Worm (Caenorhabditis elegans) whole organism, midembryonic: ENCODE data around the gene hrpa-2.

Source experiments
- T22C8.4 ChIP-seq: fragments of 200-800 bp; sonication (Bioruptor generic); IDR thresholded peaks from 2 replicates; pipeline ENCODE4 v1.3.6; 2022; ENCODE audit warnings: missing genetic modification characterization, missing compliant biosample characterization
- cog-1 ChIP-seq: sonication (generic microtip); optimal IDR thresholded peaks from 2 replicates; lab custom pipeline; 2016; ENCODE audit warnings: missing genetic modification characterization, missing compliant biosample characterization
- med-1 ChIP-seq: sonication (generic microtip); optimal IDR thresholded peaks from 2 replicates; lab custom pipeline; 2017; ENCODE audit warnings: missing genetic modification characterization, mild to moderate bottlenecking, missing compliant biosample characterization, antibody characterized with exemption, missing genetic modification reagents; ENCODE audit not compliant: insufficient read depth
- ztf-23 ChIP-seq: fragments of 200-800 bp; sonication (Bioruptor generic); IDR thresholded peaks from 2 replicates; pipeline ENCODE4 v1.3.6; 2022; ENCODE audit warnings: missing genetic modification reagents, missing genetic modification characterization, missing compliant biosample characterization
- ztf-29 ChIP-seq: fragments of 200-800 bp; sonication (Bioruptor generic); IDR thresholded peaks from 2 replicates; pipeline ENCODE4 v1.3.6; 2022; ENCODE audit warnings: missing genetic modification reagents, missing genetic modification characterization, missing compliant biosample characterization

DNA sequence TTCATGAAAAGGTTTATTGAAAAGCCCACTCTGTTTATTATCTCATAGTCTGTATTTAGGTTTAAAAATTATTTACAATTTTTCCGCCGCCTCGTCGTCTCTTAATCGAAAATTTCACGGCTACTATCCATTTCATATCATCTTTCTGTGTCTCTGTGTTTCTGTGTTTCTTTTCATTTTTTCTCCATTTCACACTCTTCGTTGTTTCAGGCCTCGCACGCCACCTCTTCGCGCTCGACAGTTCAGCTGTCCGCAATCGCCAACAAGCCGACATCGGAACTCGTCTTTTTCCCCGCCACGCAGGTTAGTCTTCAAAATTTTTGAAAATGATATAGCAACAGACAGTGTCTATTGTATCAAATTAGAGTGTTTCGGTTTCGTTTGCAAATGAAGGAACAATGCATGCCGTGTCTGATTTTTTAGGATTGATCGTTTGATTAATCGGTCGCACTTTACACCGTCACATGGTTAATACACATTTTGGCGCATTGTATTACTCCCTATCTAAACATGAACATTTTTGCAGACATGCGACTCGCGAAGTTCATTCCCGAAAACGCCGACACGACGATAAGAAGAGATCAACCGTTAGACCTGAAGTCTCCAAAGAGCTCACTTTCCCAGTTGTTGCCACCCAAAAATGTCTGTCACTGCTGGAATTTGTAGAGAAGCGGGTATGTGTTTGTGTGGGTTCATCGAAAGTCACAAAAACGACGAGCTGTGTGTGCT is 5.1 kb upstream of the hrpa-2 start:
- TF ChIP-seq ztf-29 (no peak), med-1 (GFP tag; lab: Kevin White, UChicago) (no peak), ztf-23 (GFP tag; lab: Robert Waterston, UW) (no peak), cog-1 (tag; lab: Kevin White, UChicago) (no peak), T22C8.4 (no peak)
